Worm (Caenorhabditis elegans) whole organism, early embryonic: ENCODE data around the gene pqn-39.

Source experiments
- B0310.2 ChIP-seq: sonication (generic microtip); optimal IDR thresholded peaks from 2 replicates; lab custom pipeline; 2016; ENCODE audit warnings: mild to moderate bottlenecking, missing genetic modification characterization, missing compliant biosample characterization
- F13C5.2 ChIP-seq: sonication (generic microtip); optimal IDR thresholded peaks from 2 replicates; lab custom pipeline; 2017; ENCODE audit warnings: mild to moderate bottlenecking, missing genetic modification characterization, inconsistent platforms, missing compliant biosample characterization
- aly-1 ChIP-seq: sonication (generic microtip); optimal IDR thresholded peaks from 2 replicates; lab custom pipeline; 2016; ENCODE audit warnings: missing genetic modification characterization, missing compliant biosample characterization
- ama-1 ChIP-seq: fragments of 150-350 bp; optimal IDR thresholded peaks from 2 replicates; lab custom pipeline; 2014
- ceh-13 ChIP-seq: fragments of 200-800 bp; sonication (Bioruptor generic); optimal IDR thresholded peaks from 2 replicates; lab custom pipeline; 2018; ENCODE audit warnings: mild to moderate bottlenecking, missing genetic modification characterization, missing compliant biosample characterization
- ceh-36 ChIP-seq: sonication (generic microtip); optimal IDR thresholded peaks from 2 replicates; lab custom pipeline; 2016; ENCODE audit warnings: missing genetic modification characterization, inconsistent platforms, missing compliant biosample characterization
- ets-7 ChIP-seq: sonication (generic microtip); optimal IDR thresholded peaks from 2 replicates; lab custom pipeline; 2016; ENCODE audit warnings: missing genotype, missing genetic modification characterization, missing compliant biosample characterization
- flt-1 ChIP-seq: fragments of 200-800 bp; sonication (Bioruptor generic); IDR thresholded peaks from 2 replicates; pipeline ENCODE4 v1.3.6; 2022; ENCODE audit warnings: missing genetic modification characterization, missing compliant biosample characterization
- hmbx-1 ChIP-seq: sonication (generic microtip); optimal IDR thresholded peaks from 2 replicates; lab custom pipeline; 2016; ENCODE audit warnings: mild to moderate bottlenecking, missing genetic modification characterization, missing compliant biosample characterization
- hmg-4 ChIP-seq: fragments of 200-800 bp; sonication (Bioruptor generic); optimal IDR thresholded peaks from 2 replicates; lab custom pipeline; 2018; ENCODE audit warnings: mild to moderate bottlenecking, missing genetic modification characterization, missing compliant biosample characterization
- hnd-1 ChIP-seq: sonication (generic microtip); optimal IDR thresholded peaks from 2 replicates; lab custom pipeline; 2016; ENCODE audit warnings: missing genetic modification characterization, missing compliant biosample characterization
- pes-1 ChIP-seq: fragments of 200-800 bp; sonication (Bioruptor generic); IDR thresholded peaks from 2 replicates; pipeline ENCODE4 v1.3.6; 2022; ENCODE audit warnings: missing genetic modification reagents, missing genetic modification characterization, missing compliant biosample characterization
- scrt-1 ChIP-seq: fragments of 200-800 bp; sonication (Bioruptor generic); IDR thresholded peaks from 2 replicates; pipeline ENCODE4 v1.3.6; 2022; ENCODE audit warnings: missing genetic modification characterization, missing compliant biosample characterization
- sea-1 ChIP-seq: fragments of 200-800 bp; sonication (Bioruptor generic); conservative IDR thresholded peaks from 2 replicates; pipeline ENCODE4 v1.3.6; 2022; ENCODE audit warnings: missing genetic modification characterization, missing compliant biosample characterization
- tbx-11 ChIP-seq: fragments of 200-800 bp; sonication (Bioruptor generic); IDR thresholded peaks from 2 replicates; pipeline ENCODE4 v1.3.6; 2022; ENCODE audit warnings: missing genetic modification characterization, missing compliant biosample characterization
- tbx-37 ChIP-seq: fragments of 200-800 bp; sonication (Bioruptor generic); conservative IDR thresholded peaks from 2 replicates; pipeline ENCODE4 v1.3.6; 2022; ENCODE audit warnings: missing genetic modification reagents, missing genetic modification characterization, missing compliant biosample characterization
- tra-4 ChIP-seq: sonication (generic microtip); optimal IDR thresholded peaks from 2 replicates; lab custom pipeline; 2017; ENCODE audit warnings: missing genetic modification characterization, missing compliant biosample characterization

pqn-39 gene

ce11 chrX:13945524-13945923 is 23.0 kb downstream of the pqn-39 start:
- TF ChIP-seq ama-1 (lab: Kevin White, UChicago) (no peak), hmg-4 (peak; percentile 69), sea-1 (GFP tag; lab: Robert Waterston, UW) (no peak), F13C5.2 (tag; lab: Kevin White, UChicago) (peak; percentile 70), pes-1 (GFP tag; lab: Robert Waterston, UW) (peak; percentile 20; the same call in 1 of the 2 replicates)

DNA sequence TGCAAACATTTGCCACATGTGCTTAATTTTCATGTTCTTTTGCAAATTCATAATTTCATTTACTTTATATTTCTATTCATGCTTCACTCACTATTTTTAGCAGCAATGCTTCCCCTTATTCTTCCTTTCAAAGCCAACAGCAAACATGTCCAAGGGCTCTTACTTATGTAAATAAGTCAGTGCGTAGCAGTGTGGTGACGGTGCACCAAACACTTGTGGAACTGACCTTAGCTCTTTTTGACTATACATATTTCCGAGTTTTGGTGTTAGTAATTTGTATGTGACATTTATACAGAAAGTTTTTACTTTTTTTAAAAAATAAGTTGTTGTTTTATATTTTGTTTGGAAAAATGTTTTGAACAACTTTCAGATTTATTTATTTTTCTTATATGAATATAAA is 23.4 kb downstream of the pqn-39 start:
- TF ChIP-seq pes-1 (GFP tag; lab: Robert Waterston, UW) (no peak), hmbx-1 (tag; lab: Kevin White, UChicago) (no peak), hnd-1 (tag; lab: Kevin White, UChicago) (no peak), F13C5.2 (tag; lab: Kevin White, UChicago) (no peak), hmg-4 (no peak), flt-1 (GFP tag; lab: Robert Waterston, UW) (no peak), ets-7 (tag; lab: Kevin White, UChicago) (no peak), aly-1 (no peak), ceh-36 (tag; lab: Kevin White, UChicago) (no peak), scrt-1 (GFP tag; lab: Robert Waterston, UW) (no peak), tbx-37 (GFP tag; lab: Robert Waterston, UW) (no peak), ceh-13 (GFP tag; lab: Kevin White, UChicago) (no peak), sea-1 (GFP tag; lab: Robert Waterston, UW) (no peak), tra-4 (no peak), B0310.2 (tag; lab: Kevin White, UChicago) (no peak), tbx-11 (GFP tag; lab: Robert Waterston, UW) (no peak), ama-1 (lab: Kevin White, UChicago) (no peak)

- peak; percentile 26 for TF ChIP-seq F13C5.2 (tag; lab: Kevin White, UChicago)
- no peak for TF ChIP-seq aly-1
Measured at ce11 chrX:13944184-13944583, 24.3 kb downstream of the pqn-39 start.

- TF ChIP-seq tra-4 (no peak), aly-1 (no peak), sea-1 (GFP tag; lab: Robert Waterston, UW) (no peak), hmg-4 (no peak), tbx-11 (GFP tag; lab: Robert Waterston, UW) (no peak), hmbx-1 (tag; lab: Kevin White, UChicago) (no peak), hnd-1 (tag; lab: Kevin White, UChicago) (no peak), pes-1 (GFP tag; lab: Robert Waterston, UW) (no peak), ceh-36 (tag; lab: Kevin White, UChicago) (no peak), flt-1 (GFP tag; lab: Robert Waterston, UW) (no peak), scrt-1 (GFP tag; lab: Robert Waterston, UW) (no peak), tbx-37 (GFP tag; lab: Robert Waterston, UW) (no peak), ama-1 (lab: Kevin White, UChicago) (no peak), B0310.2 (tag; lab: Kevin White, UChicago) (no peak), F13C5.2 (tag; lab: Kevin White, UChicago) (no peak), ceh-13 (GFP tag; lab: Kevin White, UChicago) (no peak), ets-7 (tag; lab: Kevin White, UChicago) (no peak)
Measured at ce11 chrX:13941865-13942264, 26.6 kb downstream of the pqn-39 start.

DNA sequence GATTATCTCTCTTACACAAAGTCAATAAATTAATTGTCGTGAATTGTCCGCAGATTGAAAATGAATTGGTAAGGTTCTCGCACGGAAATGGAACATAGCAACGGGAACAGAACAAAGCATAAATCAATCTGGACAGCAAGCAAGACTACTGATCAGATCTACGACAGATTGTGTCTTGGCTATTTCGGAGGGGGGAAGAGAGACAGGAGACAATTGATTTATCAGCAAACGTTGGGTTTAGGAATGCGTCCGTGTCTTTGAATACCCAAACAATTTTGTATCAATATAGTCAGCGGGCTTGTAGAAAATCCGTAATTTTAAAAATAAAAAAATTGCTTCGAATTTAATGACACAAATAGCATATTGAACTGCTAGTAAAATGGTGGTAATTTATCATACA is 27.2 kb downstream of the pqn-39 start:
- TF ChIP-seq F13C5.2 (tag; lab: Kevin White, UChicago), result no peak
- no peak for TF ChIP-seq sea-1 (GFP tag; lab: Robert Waterston, UW)
- TF ChIP-seq ama-1 (lab: Kevin White, UChicago), result no peak
- no peak for TF ChIP-seq ets-7 (tag; lab: Kevin White, UChicago)
- no peak for TF ChIP-seq B0310.2 (tag; lab: Kevin White, UChicago)
- TF ChIP-seq hmg-4, result no peak

ce11 chrX:13940287-13940686 is 28.2 kb downstream of the pqn-39 start:
- TF ChIP-seq hnd-1 (tag; lab: Kevin White, UChicago), result no peak
- no peak for TF ChIP-seq tbx-11 (GFP tag; lab: Robert Waterston, UW)

- no peak for TF ChIP-seq tra-4
- TF ChIP-seq aly-1, result no peak
- no peak for TF ChIP-seq pes-1 (GFP tag; lab: Robert Waterston, UW)
- no peak for TF ChIP-seq hmbx-1 (tag; lab: Kevin White, UChicago)
- no peak for TF ChIP-seq ceh-13 (GFP tag; lab: Kevin White, UChicago)
- TF ChIP-seq scrt-1 (GFP tag; lab: Robert Waterston, UW), result no peak
- no peak for TF ChIP-seq hmg-4
- no peak for TF ChIP-seq sea-1 (GFP tag; lab: Robert Waterston, UW)
- no peak for TF ChIP-seq hnd-1 (tag; lab: Kevin White, UChicago)
- no peak for TF ChIP-seq flt-1 (GFP tag; lab: Robert Waterston, UW)
- no peak for TF ChIP-seq ets-7 (tag; lab: Kevin White, UChicago)
Measured at ce11 chrX:13939388-13939787, 29.1 kb downstream of the pqn-39 start.

ce11 chrX:13937910-13938309 is 30.6 kb downstream of the pqn-39 start:
- TF ChIP-seq tbx-11 (GFP tag; lab: Robert Waterston, UW), result no peak
- no peak for TF ChIP-seq hnd-1 (tag; lab: Kevin White, UChicago)
- TF ChIP-seq tra-4, result no peak
- TF ChIP-seq ama-1 (lab: Kevin White, UChicago), result no peak
- no peak for TF ChIP-seq B0310.2 (tag; lab: Kevin White, UChicago)
- no peak for TF ChIP-seq flt-1 (GFP tag; lab: Robert Waterston, UW)
- TF ChIP-seq tbx-37 (GFP tag; lab: Robert Waterston, UW), result no peak
- no peak for TF ChIP-seq hmg-4
- TF ChIP-seq ets-7 (tag; lab: Kevin White, UChicago), result no peak
- TF ChIP-seq ceh-13 (GFP tag; lab: Kevin White, UChicago), result no peak
- TF ChIP-seq ceh-36 (tag; lab: Kevin White, UChicago), result no peak
- no peak for TF ChIP-seq hmbx-1 (tag; lab: Kevin White, UChicago)
- no peak for TF ChIP-seq scrt-1 (GFP tag; lab: Robert Waterston, UW)
- TF ChIP-seq F13C5.2 (tag; lab: Kevin White, UChicago), result no peak
